Worm (Caenorhabditis elegans) whole organism, L4/young adult: ENCODE measurements around the gene C56G3.2.

Experiments
- W03F9.2 ChIP-seq: fragments of 150-350 bp; optimal IDR thresholded peaks from 2 replicates; lab custom pipeline; 2014; ENCODE audit warnings: missing biosample characterization, missing genetic modification characterization
- dao-5 ChIP-seq: sonication (generic microtip); optimal IDR thresholded peaks from 2 replicates; lab custom pipeline; 2016; ENCODE audit warnings: missing genotype, missing genetic modification characterization, moderate library complexity, missing compliant biosample characterization

DNA sequence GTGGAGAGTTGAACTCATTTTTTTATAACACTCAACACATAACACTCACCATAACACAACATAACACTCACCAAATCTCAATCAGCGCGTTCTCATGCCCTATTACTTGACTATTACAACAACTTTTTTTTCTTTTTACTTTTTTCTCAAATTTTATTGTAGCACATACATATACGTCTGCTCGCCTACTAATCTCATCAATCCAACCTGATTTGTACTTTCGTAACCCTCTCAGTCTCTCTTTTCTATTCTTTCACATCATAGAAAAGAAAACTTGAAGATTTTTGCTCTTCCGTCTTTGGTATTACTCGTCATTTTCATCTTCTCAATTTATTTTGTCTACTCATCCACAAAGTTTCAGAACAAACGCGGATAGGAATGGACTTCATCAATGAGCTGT lies 11.6 kb downstream of the C56G3.2 start, which contains the start of gene npr-8:
- TF ChIP-seq dao-5 (tag; lab: Kevin White, UChicago) (no peak), W03F9.2 (tag; lab: Kevin White, UChicago) (no peak)
